Worm (Caenorhabditis elegans) whole organism, mixed stage, embryonic: Measurements from ENCODE around the gene fbxa-163.

Experiments used
- ces-1 ChIP-seq: fragments of 150-350 bp; optimal IDR thresholded peaks from 2 replicates; lab custom pipeline; 2014; ENCODE audit warnings: missing biosample characterization, missing genetic modification reagents, missing genetic modification characterization
- elt-3 ChIP-seq: fragments of 150-350 bp; optimal IDR thresholded peaks from 2 replicates; lab custom pipeline; 2014; ENCODE audit warnings: missing biosample characterization, missing genetic modification characterization
- lin-13 ChIP-seq: fragments of 150-350 bp; optimal IDR thresholded peaks from 2 replicates; lab custom pipeline; 2014; ENCODE audit warnings: missing biosample characterization, missing genetic modification characterization
- lsy-2 ChIP-seq: fragments of 150-350 bp; optimal IDR thresholded peaks from 2 replicates; lab custom pipeline; 2014; ENCODE audit warnings: missing biosample characterization, missing genetic modification characterization
- nhr-12 ChIP-seq: fragments of 150-350 bp; optimal IDR thresholded peaks from 2 replicates; lab custom pipeline; 2014; ENCODE audit warnings: missing biosample characterization, missing genetic modification characterization
- nhr-2 ChIP-seq: fragments of 150-350 bp; optimal IDR thresholded peaks from 2 replicates; lab custom pipeline; 2014; ENCODE audit warnings: missing biosample characterization, missing genetic modification characterization
- snpc-4 ChIP-seq: fragments of 150-350 bp; optimal IDR thresholded peaks from 2 replicates; lab custom pipeline; 2014; ENCODE audit warnings: missing biosample characterization, missing genetic modification characterization
- sptf-1 ChIP-seq: sonication (generic microtip); optimal IDR thresholded peaks from 2 replicates; lab custom pipeline; 2017; ENCODE audit warnings: mild to moderate bottlenecking, missing genetic modification characterization, moderate library complexity, missing compliant biosample characterization
- unc-120 ChIP-seq: sonication (generic microtip); optimal IDR thresholded peaks from 2 replicates; lab custom pipeline; 2017; ENCODE audit warnings: missing genetic modification characterization, missing compliant biosample characterization; ENCODE audit not compliant: poor library complexity, severe bottlenecking
- unc-39 ChIP-seq: fragments of 150-350 bp; optimal IDR thresholded peaks from 2 replicates; lab custom pipeline; 2014; ENCODE audit warnings: missing biosample characterization, missing genetic modification characterization
- unc-62 ChIP-seq: fragments of 150-350 bp; optimal IDR thresholded peaks from 2 replicates; lab custom pipeline; 2014; ENCODE audit warnings: missing biosample characterization, missing genetic modification reagents, missing genetic modification characterization
- ztf-11 ChIP-seq: fragments of 150-350 bp; optimal IDR thresholded peaks from 2 replicates; lab custom pipeline; 2014; ENCODE audit warnings: missing biosample characterization, missing genetic modification characterization

DNA sequence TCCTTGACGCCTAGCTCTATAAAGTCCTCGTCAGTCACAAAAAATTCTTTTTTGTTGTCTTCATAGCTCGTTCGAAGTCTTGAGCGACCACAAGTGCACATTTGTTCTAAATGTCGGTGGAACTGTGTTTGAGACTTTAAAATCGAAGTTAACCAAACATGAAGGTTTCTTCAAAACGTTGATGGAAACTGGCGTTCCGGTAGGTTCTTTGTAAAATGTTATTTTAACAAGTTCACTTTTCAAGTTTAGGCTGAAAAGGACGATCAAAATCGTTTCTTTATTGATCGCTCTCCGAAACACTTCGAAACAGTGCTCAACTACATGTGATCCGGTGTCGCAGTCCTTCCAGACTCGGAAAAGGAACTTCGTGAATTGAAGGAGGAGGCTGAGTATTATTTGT is 14.0 kb upstream of the fbxa-163 start, which contains the start of gene fbxa-160:
- TF ChIP-seq ces-1 (no peak), lsy-2 (no peak), ztf-11 (tag; lab: Kevin White, UChicago) (no peak), lin-13 (tag; lab: Kevin White, UChicago) (no peak), elt-3 (tag; lab: Kevin White, UChicago) (no peak), nhr-12 (tag; lab: Kevin White, UChicago) (no peak), unc-62 (GFP tag; lab: Kevin White, UChicago) (no peak), nhr-2 (no peak), unc-120 (tag; lab: Kevin White, UChicago) (no peak), unc-39 (tag; lab: Kevin White, UChicago) (no peak), snpc-4 (tag; lab: Kevin White, UChicago) (no peak), sptf-1 (tag; lab: Kevin White, UChicago) (no peak)
